Fruit fly (Drosophila melanogaster) whole organism, pupa: ENCODE data around the gene CG14113.

Experiments used
- CG12605 ChIP-seq: fragments of 200-800 bp; sonication (Bioruptor generic); IDR thresholded peaks from 2 replicates; pipeline ENCODE4 v1.3.6; 2022; ENCODE audit warnings: missing biosample characterization, missing genetic modification characterization
- CG13204 ChIP-seq: fragments of 200-800 bp; sonication (Bioruptor generic); optimal IDR thresholded peaks from 2 replicates; lab custom pipeline; 2018; ENCODE audit warnings: missing biosample characterization, mild to moderate bottlenecking, missing genetic modification characterization, moderate library complexity
- CG14655 ChIP-seq: fragments of 200-800 bp; sonication (Bioruptor generic); optimal IDR thresholded peaks from 3 replicates; lab custom pipeline; 2017; ENCODE audit warnings: mild to moderate bottlenecking, missing biosample characterization, missing genetic modification reagents, missing genetic modification characterization
- CG32121 ChIP-seq: fragments of 200-800 bp; sonication (Bioruptor generic); IDR thresholded peaks from 2 replicates; pipeline ENCODE4 v1.3.6; 2022; ENCODE audit warnings: missing biosample characterization, missing genetic modification characterization
- CG8301 ChIP-seq: fragments of 200-800 bp; sonication (Bioruptor generic); optimal IDR thresholded peaks from 2 replicates; lab custom pipeline; 2018; ENCODE audit warnings: missing biosample characterization, mild to moderate bottlenecking, missing genetic modification characterization
- CG9948 ChIP-seq: fragments of 200-800 bp; sonication (Bioruptor generic); optimal IDR thresholded peaks from 2 replicates; lab custom pipeline; 2018; ENCODE audit warnings: missing biosample characterization, mild to moderate bottlenecking, missing genetic modification characterization, moderate library complexity
- D1 ChIP-seq: fragments of 200-800 bp; sonication (Bioruptor generic); optimal IDR thresholded peaks from 2 replicates; lab custom pipeline; 2018; ENCODE audit warnings: missing biosample characterization, mild to moderate bottlenecking, missing genetic modification characterization, moderate library complexity
- EcR ChIP-seq: fragments of 200-800 bp; sonication (Bioruptor generic); optimal IDR thresholded peaks from 3 replicates; lab custom pipeline; 2019; ENCODE audit warnings: missing biosample characterization, missing genetic modification characterization, mild to moderate bottlenecking, moderate library complexity, missing genetic modification reagents
- Ets98B ChIP-seq: fragments of 200-800 bp; sonication (Bioruptor generic); IDR thresholded peaks from 2 replicates; pipeline ENCODE4 v1.3.6; 2022; ENCODE audit warnings: missing biosample characterization, missing genetic modification characterization
- Snoo ChIP-seq: fragments of 200-800 bp; sonication (Bioruptor generic); optimal IDR thresholded peaks from 3 replicates; lab custom pipeline; 2017; ENCODE audit warnings: missing biosample characterization, mild to moderate bottlenecking, missing genetic modification characterization, inconsistent platforms
- gl ChIP-seq: fragments of 200-800 bp; sonication (Bioruptor generic); optimal IDR thresholded peaks from 2 replicates; lab custom pipeline; 2018; ENCODE audit warnings: missing biosample characterization, mild to moderate bottlenecking, missing genetic modification characterization
- rn ChIP-seq: fragments of 200-800 bp; sonication (Bioruptor generic); IDR thresholded peaks from 2 replicates; pipeline ENCODE4 v1.3.6; 2022; ENCODE audit warnings: missing biosample characterization, missing genetic modification characterization

Gene CG14113

DNA sequence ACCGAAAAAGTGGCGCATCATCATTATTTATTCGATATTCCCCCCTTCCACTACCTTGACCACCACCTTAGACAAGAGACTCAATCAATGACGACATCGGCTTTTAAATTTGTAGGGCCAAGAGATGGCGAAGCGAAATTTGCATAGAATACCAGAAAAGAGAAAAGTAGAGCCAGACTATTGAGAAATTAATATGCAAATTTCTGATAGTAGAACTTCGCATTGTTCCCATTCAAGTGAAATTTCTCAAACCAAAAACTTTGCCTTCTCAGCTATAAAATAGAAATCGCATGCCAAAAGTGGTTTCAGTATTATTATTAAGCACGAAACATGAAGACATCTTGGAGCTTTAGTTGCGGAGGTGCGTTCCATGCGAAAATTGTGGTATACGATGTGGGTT, 48.7 kb downstream of the CG14113 start, which contains the start of gene CG14111:
Gene CG14111, plus strand, starts transcription at position 301 of the 400 bp plus-strand sequence.
- TF ChIP-seq D1 (tag; lab: Kevin White, UChicago) (no peak), CG14655 (GFP tag; lab: Kevin White, UChicago) (no peak), Ets98B (GFP tag; lab: Robert Waterston, UW) (no peak), EcR (GFP tag; lab: Kevin White, UChicago) (no peak), Snoo (tag; lab: Kevin White, UChicago) (no peak), CG8301 (tag; lab: Kevin White, UChicago) (no peak), gl (tag; lab: Kevin White, UChicago) (no peak)

DNA sequence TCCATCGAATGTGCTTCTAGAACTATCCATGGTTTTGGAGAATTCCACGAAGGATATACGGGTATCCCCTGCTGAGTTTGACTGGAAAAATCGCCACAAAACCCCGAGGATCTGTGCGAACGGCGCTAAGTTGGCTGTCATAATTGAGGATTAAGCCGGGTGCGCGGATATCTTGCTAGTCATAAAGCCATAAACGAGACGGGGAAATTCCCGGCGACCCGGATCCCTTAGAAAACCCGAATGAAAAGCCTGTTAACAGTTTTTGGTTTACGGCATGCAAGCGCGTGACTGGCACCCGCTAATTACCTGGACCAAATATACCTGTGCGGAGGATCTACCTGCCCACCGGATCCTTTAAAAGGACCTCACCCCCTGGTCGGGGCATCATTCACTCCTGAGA, 49.3 kb downstream of the CG14113 start, which contains the start of gene SNCF:
Gene SNCF, plus strand, starts transcription at position 382 of the 400 bp plus-strand sequence.
- TF ChIP-seq CG13204: no peak
- TF ChIP-seq CG9948 (tag; lab: Kevin White, UChicago): no peak
- TF ChIP-seq EcR (GFP tag; lab: Kevin White, UChicago): no peak
- no peak for TF ChIP-seq CG32121 (GFP tag; lab: Robert Waterston, UW)
- TF ChIP-seq CG12605 (GFP tag; lab: Robert Waterston, UW): no peak
- TF ChIP-seq rn (GFP tag; lab: Robert Waterston, UW): no peak
